Fruit fly (Drosophila melanogaster): ENCODE results near the gene CG42613.

Gene CG42613

DNA sequence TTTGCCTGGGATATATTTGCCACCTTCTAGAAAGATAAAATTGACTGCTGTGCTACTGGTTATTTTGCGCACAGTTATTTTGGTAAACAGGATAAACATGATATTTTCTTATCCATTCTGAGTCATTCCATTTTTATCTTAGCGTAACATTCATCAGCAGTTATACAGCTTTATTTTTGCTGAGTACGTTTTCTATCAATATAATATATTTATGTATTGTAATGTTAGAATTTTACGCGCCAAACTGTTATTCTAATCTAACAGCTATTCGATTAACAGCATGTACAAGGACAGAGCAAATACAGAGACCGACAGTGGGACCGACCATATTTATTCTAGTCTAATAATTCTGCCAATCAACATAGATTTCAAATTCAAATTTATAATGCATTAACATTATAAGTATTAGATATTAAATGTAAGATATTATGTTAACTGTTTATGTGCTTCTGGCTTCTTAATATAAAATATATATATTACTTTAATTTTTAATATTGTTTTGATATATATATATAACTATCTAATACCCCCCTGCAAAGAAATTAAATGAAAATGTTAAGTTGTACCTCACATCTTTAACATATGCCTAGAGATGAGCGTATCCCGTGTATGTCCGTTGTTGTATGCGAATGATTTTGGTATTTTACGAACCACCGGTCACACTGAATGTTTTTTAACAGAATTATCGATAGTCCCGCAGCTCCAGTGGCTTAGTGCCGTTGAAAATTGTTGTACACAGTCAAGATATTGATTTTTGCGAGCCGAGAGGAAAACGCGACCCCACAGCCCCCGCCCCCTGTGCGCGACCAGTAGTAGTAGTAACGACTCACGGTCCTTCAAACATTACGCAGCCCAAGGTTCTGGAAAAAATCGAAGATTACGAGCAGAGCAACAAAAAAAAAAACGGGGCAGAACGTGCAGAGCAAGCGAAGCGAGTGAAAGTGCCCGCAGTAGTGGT, 22.8 kb upstream of the CG42613 start, which contains the start of gene EndoA (continued):
- TF ChIP-seq Trl (optimal IDR thresholded peaks at IDR 0.05) = no peak
- TF ChIP-seq Trl (GFP tag; optimal IDR thresholded peaks at IDR 0.05) = no peak
- TF ChIP-seq CG15073 (GFP tag; optimal IDR thresholded peaks at IDR 0.05) = no peak
- TF ChIP-seq stwl (tag; optimal IDR thresholded peaks at IDR 0.05) = peak; percentile 78
- no peak for TF ChIP-seq Atf3 (GFP tag; optimal IDR thresholded peaks at IDR 0.05)
- TF ChIP-seq maf-S (GFP tag; optimal IDR thresholded peaks at IDR 0.05) = no peak
- TF ChIP-seq salm (tag; optimal IDR thresholded peaks at IDR 0.05) = no peak
- peak; percentile 58 for TF ChIP-seq CG14710 (tag; optimal IDR thresholded peaks at IDR 0.05)
- peak; percentile 59 for TF ChIP-seq phol (tag; optimal IDR thresholded peaks at IDR 0.05)
- TF ChIP-seq CG34376 (GFP tag; optimal IDR thresholded peaks at IDR 0.05) = no peak
- no peak for TF ChIP-seq CG3163 (GFP tag; optimal IDR thresholded peaks at IDR 0.05)
- no peak for TF ChIP-seq CG10321 (GFP tag; IDR thresholded peaks at IDR 0.05)
- TF ChIP-seq zen (tag; optimal IDR thresholded peaks at IDR 0.05) = peak; percentile 23
- TF ChIP-seq Doc2 (GFP tag; IDR thresholded peaks at IDR 0.05) = no peak
- no peak for TF ChIP-seq Dip3 (GFP tag; optimal IDR thresholded peaks at IDR 0.05)
- TF ChIP-seq nau (GFP tag; optimal IDR thresholded peaks at IDR 0.05) = no peak
- TF ChIP-seq dpn (GFP tag; optimal IDR thresholded peaks at IDR 0.05) = peak in 1 of 2 experiments; percentile 54
- no peak for TF ChIP-seq fd64A (GFP tag; optimal IDR thresholded peaks at IDR 0.05)
- TF ChIP-seq nerfin-1 (tag; optimal IDR thresholded peaks at IDR 0.05) = peak; percentile 65
- TF ChIP-seq Lpt (GFP tag; optimal IDR thresholded peaks at IDR 0.05) = no peak
- no peak for TF ChIP-seq wek (GFP tag; optimal IDR thresholded peaks at IDR 0.05)
- TF ChIP-seq CG1024 (GFP tag; IDR thresholded peaks at IDR 0.05) = no peak
- no peak for TF ChIP-seq klu (GFP tag; IDR thresholded peaks at IDR 0.05)
- TF ChIP-seq ERR (GFP tag; optimal IDR thresholded peaks at IDR 0.05) = peak; percentile 5
- TF ChIP-seq psq (GFP tag; optimal IDR thresholded peaks at IDR 0.05) = no peak
- TF ChIP-seq dysf (GFP tag; IDR thresholded peaks at IDR 0.05) = peak; percentile 48; the same call in 1 of the 3 replicates
- no peak for TF ChIP-seq CG15011 (GFP tag; optimal IDR thresholded peaks at IDR 0.05)
- peak; percentile 4; the same call in 1 of the 3 replicates for TF ChIP-seq CG11456 (GFP tag; IDR thresholded peaks at IDR 0.05)
- no peak for TF ChIP-seq NfI (GFP tag; optimal IDR thresholded peaks at IDR 0.05)
- TF ChIP-seq insv (GFP tag; optimal IDR thresholded peaks at IDR 0.05) = no peak
- peak; percentile 24; the same call in 1 of the 2 replicates for TF ChIP-seq lmd (GFP tag; IDR thresholded peaks at IDR 0.05)
- TF ChIP-seq CG2120 (GFP tag; optimal IDR thresholded peaks at IDR 0.05) = peak; percentile 61
- no peak; the same call in 1 of the 2 replicates for TF ChIP-seq CG6689 (GFP tag; IDR thresholded peaks at IDR 0.05)
- peak; percentile 67 for TF ChIP-seq gfzf (GFP tag; optimal IDR thresholded peaks at IDR 0.05)
- TF ChIP-seq CG14860 (GFP tag; IDR thresholded peaks at IDR 0.05; ENCODE audit: partially characterized antibody) = peak; percentile 55; the same call in 1 of the 3 replicates
- no peak for TF ChIP-seq Spps (tag; optimal IDR thresholded peaks at IDR 0.05)
- TF ChIP-seq dmrt99B (tag; optimal IDR thresholded peaks at IDR 0.05) = peak; percentile 52
- TF ChIP-seq lab (GFP tag; optimal IDR thresholded peaks at IDR 0.05) = peak; percentile 53
- TF ChIP-seq pfk (GFP tag; optimal IDR thresholded peaks at IDR 0.05) = no peak
- peak; percentile 24 for TF ChIP-seq kah (GFP tag; optimal IDR thresholded peaks at IDR 0.05)
- no peak for TF ChIP-seq CG7357 (GFP tag; IDR thresholded peaks at IDR 0.05)
- peak; percentile 72 for TF ChIP-seq Opbp (GFP tag; IDR thresholded peaks at IDR 0.05; ENCODE audit: partially characterized antibody)
- peak; percentile 88 for TF ChIP-seq amos (GFP tag; IDR thresholded peaks at IDR 0.05; ENCODE audit: partially characterized antibody)
- peak; percentile 15 for TF ChIP-seq CG17385 (GFP tag; optimal IDR thresholded peaks at IDR 0.05)
- TF ChIP-seq ranshi (GFP tag; IDR thresholded peaks at IDR 0.05) = peak; percentile 28; the same call in 1 of the 2 replicates
- TF ChIP-seq CG12299 (tag; optimal IDR thresholded peaks at IDR 0.05) = peak; percentile 9
- TF ChIP-seq CG7839 (tag; optimal IDR thresholded peaks at IDR 0.05) = peak; percentile 65
- no peak for TF ChIP-seq TFAM (GFP tag; optimal IDR thresholded peaks at IDR 0.05)
